Fruit fly (Drosophila melanogaster): ENCODE results near the gene Fuca.
A peak's percentile ranks its signal among the peaks of the same experiment; 100 is the strongest.

Gene Fuca

dm6 chr3L:11551949-11552348 is 29.4 kb upstream of the Fuca start (continued):
- TF ChIP-seq Rx (GFP tag; IDR thresholded peaks at IDR 0.05), result no peak
- no peak for TF ChIP-seq emc (GFP tag; optimal IDR thresholded peaks at IDR 0.05)
- peak; percentile 62 for TF ChIP-seq CG9727 (GFP tag; optimal IDR thresholded peaks at IDR 0.05)
- TF ChIP-seq fd96Cb (tag; optimal IDR thresholded peaks at IDR 0.05), result peak; percentile 41
- peak; percentile 60 for TF ChIP-seq dmrt99B (tag; optimal IDR thresholded peaks at IDR 0.05)
- peak; percentile 68 for TF ChIP-seq gem (tag; optimal IDR thresholded peaks at IDR 0.05)
- TF ChIP-seq CG15696 (tag; optimal IDR thresholded peaks at IDR 0.05), result peak; percentile 47
- TF ChIP-seq CG11695 (GFP tag; IDR thresholded peaks at IDR 0.05), result 0 out of 3 replicates have a peak, but pooled peaks have one; percentile 35
- TF ChIP-seq Blimp-1 (GFP tag; optimal IDR thresholded peaks at IDR 0.05), result peak; percentile 68
- no peak for TF ChIP-seq shn (GFP tag; optimal IDR thresholded peaks at IDR 0.05)
- TF ChIP-seq CG9215 (GFP tag; IDR thresholded peaks at IDR 0.05), result no peak
- TF ChIP-seq eve (GFP tag; optimal IDR thresholded peaks at IDR 0.05), result peak in 1 of 2 experiments; percentile 16
- TF ChIP-seq sna (GFP tag; IDR thresholded peaks at IDR 0.05; ENCODE audit: partially characterized antibody), result no peak
- no peak for TF ChIP-seq MESR4 (GFP tag; optimal IDR thresholded peaks at IDR 0.05)
- TF ChIP-seq pan (optimal IDR thresholded peaks at IDR 0.05), result no peak
- TF ChIP-seq pan (GFP tag; optimal IDR thresholded peaks at IDR 0.05 in 1 of 2, IDR thresholded peaks at IDR 0.05 in 1 of 2), result peak in 1 of 2 experiments; percentile 25
- TF ChIP-seq CG15514 (GFP tag; optimal IDR thresholded peaks at IDR 0.05), result no peak
- TF ChIP-seq CG14050 (GFP tag; IDR thresholded peaks at IDR 0.05), result no peak
- TF ChIP-seq CG12659 (GFP tag; optimal IDR thresholded peaks at IDR 0.05), result peak; percentile 4
- TF ChIP-seq esg (GFP tag; conservative IDR thresholded peaks at IDR 0.05), result no peak; the same call in 1 of the 2 replicates
- no peak for TF ChIP-seq sob (GFP tag; IDR thresholded peaks at IDR 0.05)
- peak; percentile 11 for TF ChIP-seq CG13775 (GFP tag; optimal IDR thresholded peaks at IDR 0.05)
- TF ChIP-seq Sox102F (GFP tag; optimal IDR thresholded peaks at IDR 0.05), result peak; percentile 53
- peak in 1 of 2 experiments; percentile 20 for TF ChIP-seq Hr51 (GFP tag; optimal IDR thresholded peaks at IDR 0.05)
- TF ChIP-seq schlank (tag; optimal IDR thresholded peaks at IDR 0.05), result no peak
- no peak for TF ChIP-seq mam (GFP tag; optimal IDR thresholded peaks at IDR 0.05)
- TF ChIP-seq oc (tag; optimal IDR thresholded peaks at IDR 0.05), result no peak
- no peak for TF ChIP-seq CG14965 (GFP tag; optimal IDR thresholded peaks at IDR 0.05; ENCODE audit: borderline replicate concordance)
- peak; percentile 42 for TF ChIP-seq CG4820 (GFP tag; optimal IDR thresholded peaks at IDR 0.05)
- 0 out of 2 replicates have a peak, but pooled peaks have one; percentile 15 for TF ChIP-seq CG4404 (GFP tag; IDR thresholded peaks at IDR 0.05)
- TF ChIP-seq pum (GFP tag; optimal IDR thresholded peaks at IDR 0.05), result no peak
- TF ChIP-seq jumu (GFP tag; optimal IDR thresholded peaks at IDR 0.05), result peak; percentile 14
- TF ChIP-seq CG10274 (GFP tag; optimal IDR thresholded peaks at IDR 0.05), result no peak
- no peak for TF ChIP-seq p53 (GFP tag; optimal IDR thresholded peaks at IDR 0.05)
- peak; percentile 52 for TF ChIP-seq CG12391 (tag; optimal IDR thresholded peaks at IDR 0.05)
- no peak for TF ChIP-seq Aef1 (GFP tag; IDR thresholded peaks at IDR 0.05)
- TF ChIP-seq lab (GFP tag; optimal IDR thresholded peaks at IDR 0.05), result peak; percentile 16
- TF ChIP-seq CG30020 (tag; optimal IDR thresholded peaks at IDR 0.05), result no peak
- TF ChIP-seq Scr (GFP tag; IDR thresholded peaks at IDR 0.05; ENCODE audit: partially characterized antibody), result no peak
- TF ChIP-seq wek (GFP tag; optimal IDR thresholded peaks at IDR 0.05), result no peak
- no peak for TF ChIP-seq CG34376 (GFP tag; optimal IDR thresholded peaks at IDR 0.05)
- no peak for TF ChIP-seq ro (GFP tag; IDR thresholded peaks at IDR 0.05)
- TF ChIP-seq E2f2 (GFP tag; IDR thresholded peaks at IDR 0.05), result no peak
- no peak for TF ChIP-seq zen2 (GFP tag; IDR thresholded peaks at IDR 0.05; ENCODE audit: partially characterized antibody)
- TF ChIP-seq nerfin-1 (tag; optimal IDR thresholded peaks at IDR 0.05), result peak; percentile 35
- no peak for TF ChIP-seq CG17802 (tag; optimal IDR thresholded peaks at IDR 0.05)
- no peak for TF ChIP-seq gro (GFP tag; optimal IDR thresholded peaks at IDR 0.05)
- TF ChIP-seq zf30C (GFP tag; optimal IDR thresholded peaks at IDR 0.05), result peak; percentile 76
- peak; percentile 53 for TF ChIP-seq phol (tag; optimal IDR thresholded peaks at IDR 0.05)
- peak; percentile 48 for TF ChIP-seq CG11504 (tag; optimal IDR thresholded peaks at IDR 0.05)
